Worm (Caenorhabditis elegans) whole organism, young adult: Measurements from ENCODE around the gene nhr-129.

Experiments
- F22D6.2 ChIP-seq: sonication (generic microtip); optimal IDR thresholded peaks from 2 replicates; lab custom pipeline; 2016; ENCODE audit warnings: mild to moderate bottlenecking, missing genetic modification characterization, missing compliant biosample characterization
- F39B2.1 ChIP-seq: fragments of 200-800 bp; sonication (Bioruptor generic); IDR thresholded peaks from 2 replicates; pipeline ENCODE4 v1.3.6; 2022; ENCODE audit warnings: missing genetic modification reagents, missing genetic modification characterization, missing compliant biosample characterization
- K11D2.4 ChIP-seq: fragments of 200-800 bp; sonication (Bioruptor generic); IDR thresholded peaks from 2 replicates; pipeline ENCODE4 v1.3.6; 2022; ENCODE audit warnings: missing genetic modification reagents, missing genetic modification characterization, missing compliant biosample characterization
- K12H6.12 ChIP-seq: fragments of 200-800 bp; sonication (Bioruptor generic); optimal IDR thresholded peaks from 2 replicates; lab custom pipeline; 2018; ENCODE audit warnings: mild to moderate bottlenecking, missing genetic modification characterization, missing compliant biosample characterization
- Y67H2A.10 ChIP-seq: fragments of 200-800 bp; sonication (Bioruptor generic); conservative IDR thresholded peaks from 2 replicates; pipeline ENCODE4 v1.3.6; 2022; ENCODE audit warnings: missing genetic modification reagents, missing genetic modification characterization, missing compliant biosample characterization
- Y79H2A.3 ChIP-seq: fragments of 200-800 bp; sonication (Bioruptor generic); conservative IDR thresholded peaks from 2 replicates; pipeline ENCODE4 v1.3.6; 2022; ENCODE audit warnings: missing genetic modification reagents, missing genetic modification characterization, missing compliant biosample characterization
- ama-1 ChIP-seq, 3 experiments: fragments of 150-350 bp in 1 of 3; sonication (generic microtip) in 2 of 3; optimal IDR thresholded peaks; 2 replicates each; lab custom pipeline; 2014 to 2018; ENCODE audit warnings: missing biosample characterization in 2 of 3, missing genetic modification characterization in 2 of 3, missing genetic modification reagents in 2 of 3
- attf-5 ChIP-seq: fragments of 200-800 bp; sonication (Bioruptor generic); optimal IDR thresholded peaks from 2 replicates; lab custom pipeline; 2018; ENCODE audit warnings: mild to moderate bottlenecking, missing genetic modification characterization, missing compliant biosample characterization
- ceh-40 ChIP-seq: fragments of 200-800 bp; sonication (Bioruptor generic); IDR thresholded peaks from 2 replicates; pipeline ENCODE4 v1.3.6; 2022; ENCODE audit warnings: missing genetic modification characterization, missing compliant biosample characterization
- dox-1 ChIP-seq: fragments of 200-800 bp; sonication (Bioruptor generic); IDR thresholded peaks from 2 replicates; pipeline ENCODE4 v1.3.6; 2022; ENCODE audit warnings: missing genetic modification reagents, missing genetic modification characterization, missing compliant biosample characterization
- gei-17 ChIP-seq: fragments of 200-800 bp; sonication (Bioruptor generic); optimal IDR thresholded peaks from 2 replicates; lab custom pipeline; 2018; ENCODE audit warnings: mild to moderate bottlenecking, missing genetic modification characterization, missing compliant biosample characterization
- hlh-12 ChIP-seq: sonication (generic microtip); optimal IDR thresholded peaks from 2 replicates; lab custom pipeline; 2016; ENCODE audit warnings: missing genetic modification characterization, missing compliant biosample characterization
- hsf-1 ChIP-seq: fragments of 200-800 bp; sonication (Bioruptor generic); IDR thresholded peaks from 2 replicates; pipeline ENCODE4 v1.3.6; 2022; ENCODE audit warnings: missing genetic modification reagents, missing genetic modification characterization, missing compliant biosample characterization
- let-526 ChIP-seq: fragments of 200-800 bp; sonication (Bioruptor generic); IDR thresholded peaks from 2 replicates; pipeline ENCODE4 v1.3.6; 2022; ENCODE audit warnings: missing genetic modification reagents, missing genetic modification characterization, missing compliant biosample characterization
- let-607 ChIP-seq, 2 experiments: fragments of 200-800 bp in 1 of 2; sonication (Bioruptor generic) in 1 of 2; sonication (generic microtip) in 1 of 2; optimal IDR thresholded peaks; 2 replicates each; lab custom pipeline; 2016 to 2018; ENCODE audit warnings: mild to moderate bottlenecking in 2 of 2, missing compliant biosample characterization in 2 of 2, missing genetic modification characterization in 2 of 2, moderate library complexity in 2 of 2, missing genotype in 1 of 2
- lin-26 ChIP-seq: fragments of 200-800 bp; sonication (Bioruptor generic); IDR thresholded peaks from 2 replicates; pipeline ENCODE4 v1.3.6; 2022; ENCODE audit warnings: missing genetic modification reagents, missing genetic modification characterization, missing compliant biosample characterization
- madf-10 ChIP-seq: sonication (generic microtip); optimal IDR thresholded peaks from 2 replicates; lab custom pipeline; 2016; ENCODE audit warnings: mild to moderate bottlenecking, missing genetic modification characterization, missing compliant biosample characterization
- madf-3 ChIP-seq: fragments of 200-800 bp; sonication (Bioruptor generic); IDR thresholded peaks from 2 replicates; pipeline ENCODE4 v1.3.6; 2022; ENCODE audit warnings: missing genetic modification reagents, missing genetic modification characterization, missing compliant biosample characterization
- mel-28 ChIP-seq: sonication (generic microtip); optimal IDR thresholded peaks from 2 replicates; lab custom pipeline; 2016; ENCODE audit warnings: borderline replicate concordance, mild to moderate bottlenecking, missing genetic modification characterization, missing compliant biosample characterization
- mxl-1 ChIP-seq: sonication (generic microtip); optimal IDR thresholded peaks from 2 replicates; lab custom pipeline; 2016; ENCODE audit warnings: missing genetic modification characterization, missing compliant biosample characterization
- nfya-1 ChIP-seq: sonication (generic microtip); optimal IDR thresholded peaks from 2 replicates; lab custom pipeline; 2017; ENCODE audit warnings: antibody characterized with exemption, missing compliant biosample characterization, missing genetic modification characterization, borderline replicate concordance; ENCODE audit not compliant: insufficient read depth
- nfyb-1 ChIP-seq: fragments of 200-800 bp; sonication (Bioruptor generic); IDR thresholded peaks from 2 replicates; pipeline ENCODE4 v1.3.6; 2022; ENCODE audit warnings: missing genetic modification reagents, missing genetic modification characterization, missing compliant biosample characterization
- nhr-120 ChIP-seq: fragments of 200-800 bp; sonication (Bioruptor generic); IDR thresholded peaks from 2 replicates; pipeline ENCODE4 v1.3.6; 2022; ENCODE audit warnings: missing genetic modification characterization, missing compliant biosample characterization
- nhr-27 ChIP-seq: fragments of 200-800 bp; sonication (Bioruptor generic); optimal IDR thresholded peaks from 2 replicates; lab custom pipeline; 2018; ENCODE audit warnings: mild to moderate bottlenecking, missing genetic modification characterization, moderate library complexity, missing compliant biosample characterization
- nhr-80 ChIP-seq: sonication (generic microtip); optimal IDR thresholded peaks from 2 replicates; lab custom pipeline; 2016; ENCODE audit warnings: missing genetic modification characterization, missing compliant biosample characterization
- snpc-1.1 ChIP-seq: sonication (generic microtip); optimal IDR thresholded peaks from 2 replicates; lab custom pipeline; 2017; ENCODE audit warnings: missing genetic modification characterization, mild to moderate bottlenecking, missing compliant biosample characterization, antibody characterized with exemption, moderate library complexity, missing genotype, missing genetic modification reagents; ENCODE audit not compliant: insufficient read depth
- snpc-1.3 ChIP-seq: sonication (generic microtip); optimal IDR thresholded peaks from 2 replicates; lab custom pipeline; 2017; ENCODE audit warnings: missing genetic modification characterization, mild to moderate bottlenecking, missing compliant biosample characterization, antibody characterized with exemption, moderate library complexity, missing genotype, missing genetic modification reagents; ENCODE audit not compliant: insufficient read depth
- tbx-9 ChIP-seq: sonication (generic microtip); optimal IDR thresholded peaks from 2 replicates; lab custom pipeline; 2016; ENCODE audit warnings: borderline replicate concordance, missing genetic modification characterization, inconsistent platforms, missing compliant biosample characterization
- tlf-1 ChIP-seq: fragments of 200-800 bp; sonication (Bioruptor generic); optimal IDR thresholded peaks from 2 replicates; lab custom pipeline; 2018; ENCODE audit warnings: mild to moderate bottlenecking, missing genetic modification characterization, missing compliant biosample characterization
- unc-130 ChIP-seq: sonication (generic microtip); optimal IDR thresholded peaks from 2 replicates; lab custom pipeline; 2016; ENCODE audit warnings: missing genetic modification reagents, missing genetic modification characterization, missing compliant biosample characterization
- xnd-1 ChIP-seq: sonication (generic microtip); optimal IDR thresholded peaks from 2 replicates; lab custom pipeline; 2016; ENCODE audit warnings: missing genotype, missing genetic modification reagents, missing genetic modification characterization, missing compliant biosample characterization
- ztf-22 ChIP-seq: fragments of 200-800 bp; sonication (Bioruptor generic); optimal IDR thresholded peaks from 2 replicates; lab custom pipeline; 2018; ENCODE audit warnings: mild to moderate bottlenecking, missing genetic modification characterization, moderate library complexity, missing compliant biosample characterization

Gene nhr-129

ce11 chrV:13345867-13346328 lies 15.1 kb upstream of the nhr-129 start, which contains the start of gene twk-43 (continued):
- TF ChIP-seq xnd-1 (tag; lab: Kevin White, UChicago) = no peak
- TF ChIP-seq ztf-22 (GFP tag; lab: Kevin White, UChicago) = no peak
- no peak for TF ChIP-seq nhr-120 (GFP tag; lab: Robert Waterston, UW)

- no peak for TF ChIP-seq snpc-1.1
These were observed 11.4 kb upstream of the nhr-129 start for ce11 chrV:13342235-13342634.

- TF ChIP-seq Y67H2A.10 (GFP tag; lab: Robert Waterston, UW) (no peak), F39B2.1 (GFP tag; lab: Robert Waterston, UW) (no peak), let-607 (tag; optimal IDR thresholded peaks at IDR 0.05; lab: Kevin White, UChicago) (no peak), F22D6.2 (tag; lab: Kevin White, UChicago) (no peak), hsf-1 (GFP tag; lab: Robert Waterston, UW) (no peak), nfya-1 (tag; lab: Kevin White, UChicago) (no peak), nhr-80 (tag; lab: Kevin White, UChicago) (no peak), nfyb-1 (GFP tag; lab: Robert Waterston, UW) (no peak), mxl-1 (no peak), nhr-120 (GFP tag; lab: Robert Waterston, UW) (no peak), tlf-1 (no peak), attf-5 (GFP tag; lab: Kevin White, UChicago) (no peak), tbx-9 (no peak), ama-1 (optimal IDR thresholded peaks at IDR 0.05; lab: Kevin White, UChicago) (no peak), ama-1 (GFP tag; optimal IDR thresholded peaks at IDR 0.05; lab: Kevin White, UChicago) (no peak)
These were observed 8.9 kb upstream of the nhr-129 start, which contains the start of the genes str-4 and lgc-48 for ce11 chrV:13339633-13340290. str-4 (minus strand) TSS chrV:13339733. lgc-48 (plus strand) TSS chrV:13340240.

ce11 chrV:13338037-13338436 lies 7.2 kb upstream of the nhr-129 start:
- no peak for TF ChIP-seq ceh-40 (GFP tag; lab: Robert Waterston, UW)
- TF ChIP-seq K11D2.4 = no peak
- TF ChIP-seq K12H6.12 (tag; lab: Kevin White, UChicago) = no peak
- no peak for TF ChIP-seq lin-26 (GFP tag; lab: Robert Waterston, UW)
- TF ChIP-seq nhr-27 (tag; lab: Kevin White, UChicago) = no peak
- no peak for TF ChIP-seq snpc-1.3
- no peak for TF ChIP-seq dox-1 (GFP tag; lab: Robert Waterston, UW)

ce11 chrV:13335883-13336419 lies 5.1 kb upstream of the nhr-129 start, which contains the start of gene C50B6.9:
C50B6.9 (plus strand) TSS chrV:13336369.
- no peak for TF ChIP-seq hlh-12 (tag; lab: Kevin White, UChicago)
- TF ChIP-seq unc-130 (GFP tag; lab: Kevin White, UChicago) = no peak
- TF ChIP-seq madf-10 (tag; lab: Kevin White, UChicago) = no peak
- no peak for TF ChIP-seq gei-17 (GFP tag; lab: Kevin White, UChicago)
- TF ChIP-seq Y79H2A.3 (GFP tag; lab: Robert Waterston, UW) = no peak
- TF ChIP-seq let-526 (GFP tag; lab: Robert Waterston, UW) = no peak
- no peak for TF ChIP-seq mel-28 (tag; lab: Kevin White, UChicago)
- TF ChIP-seq madf-3 = no peak
- no peak for TF ChIP-seq dox-1 (GFP tag; lab: Robert Waterston, UW)
- no peak for TF ChIP-seq hsf-1 (GFP tag; lab: Robert Waterston, UW)
